Fruit fly (Drosophila melanogaster) whole organism, wandering third instar larva: Measurements from ENCODE around the gene CG11583.

Source experiments
- CrebA ChIP-seq: fragments of 200-800 bp; sonication (Bioruptor generic); optimal IDR thresholded peaks from 2 replicates; lab custom pipeline; 2016; ENCODE audit warnings: missing biosample characterization, mild to moderate bottlenecking, missing genetic modification characterization, borderline replicate concordance
- GATAd ChIP-seq: sonication (Bioruptor generic); optimal IDR thresholded peaks from 2 replicates; lab custom pipeline; 2016; ENCODE audit warnings: missing biosample characterization, missing genetic modification characterization
- Hr78 ChIP-seq: fragments of >200 bp; optimal IDR thresholded peaks from 2 replicates; lab custom pipeline; 2017; ENCODE audit warnings: missing biosample characterization, missing genetic modification characterization
- Jra ChIP-seq: sonication (Bioruptor generic); optimal IDR thresholded peaks from 2 replicates; lab custom pipeline; 2016; ENCODE audit warnings: missing biosample characterization, missing genetic modification characterization
- Myc ChIP-seq: fragments of >200 bp; optimal IDR thresholded peaks from 2 replicates; lab custom pipeline; 2017
- OdsH ChIP-seq: fragments of 200-800 bp; sonication (Bioruptor generic); optimal IDR thresholded peaks from 2 replicates; lab custom pipeline; 2016; ENCODE audit warnings: missing biosample characterization, mild to moderate bottlenecking, missing genetic modification characterization
- Sp1 ChIP-seq: fragments of 200-800 bp; sonication (Bioruptor generic); optimal IDR thresholded peaks from 3 replicates; lab custom pipeline; 2019; ENCODE audit warnings: missing biosample characterization, mild to moderate bottlenecking, missing genetic modification characterization, moderate library complexity
- Vsx2 ChIP-seq: fragments of 200-300, 225-300 bp; sonication (Bioruptor generic); optimal IDR thresholded peaks from 2 replicates; lab custom pipeline; 2018; ENCODE audit warnings: missing biosample characterization, missing genetic modification characterization; ENCODE audit not compliant: partially characterized antibody
- brk ChIP-seq: fragments of 200-800 bp; sonication (Bioruptor generic); optimal IDR thresholded peaks from 2 replicates; lab custom pipeline; 2016; ENCODE audit warnings: missing biosample characterization, mild to moderate bottlenecking, missing genetic modification characterization
- fru ChIP-seq: fragments of 200-800 bp; sonication (Bioruptor generic); optimal IDR thresholded peaks from 3 replicates; lab custom pipeline; 2016; ENCODE audit warnings: missing biosample characterization, mild to moderate bottlenecking, missing genetic modification characterization
- h ChIP-seq: fragments of 200-800 bp; sonication (Bioruptor generic); optimal IDR thresholded peaks from 3 replicates; lab custom pipeline; 2016; ENCODE audit warnings: missing biosample characterization, mild to moderate bottlenecking, missing genetic modification characterization
- jim ChIP-seq: fragments of 175-275, 200-325 bp; sonication (Bioruptor generic); optimal IDR thresholded peaks from 2 replicates; lab custom pipeline; 2016; ENCODE audit warnings: missing biosample characterization, mild to moderate bottlenecking, missing genetic modification characterization
- usp ChIP-seq: fragments of >200 bp; optimal IDR thresholded peaks from 2 replicates; lab custom pipeline; 2017; ENCODE audit warnings: missing biosample characterization, missing genetic modification characterization
- woc ChIP-seq: sonication (Bioruptor generic); optimal IDR thresholded peaks from 2 replicates; lab custom pipeline; 2016; ENCODE audit warnings: missing biosample characterization, mild to moderate bottlenecking, missing genetic modification characterization

DNA sequence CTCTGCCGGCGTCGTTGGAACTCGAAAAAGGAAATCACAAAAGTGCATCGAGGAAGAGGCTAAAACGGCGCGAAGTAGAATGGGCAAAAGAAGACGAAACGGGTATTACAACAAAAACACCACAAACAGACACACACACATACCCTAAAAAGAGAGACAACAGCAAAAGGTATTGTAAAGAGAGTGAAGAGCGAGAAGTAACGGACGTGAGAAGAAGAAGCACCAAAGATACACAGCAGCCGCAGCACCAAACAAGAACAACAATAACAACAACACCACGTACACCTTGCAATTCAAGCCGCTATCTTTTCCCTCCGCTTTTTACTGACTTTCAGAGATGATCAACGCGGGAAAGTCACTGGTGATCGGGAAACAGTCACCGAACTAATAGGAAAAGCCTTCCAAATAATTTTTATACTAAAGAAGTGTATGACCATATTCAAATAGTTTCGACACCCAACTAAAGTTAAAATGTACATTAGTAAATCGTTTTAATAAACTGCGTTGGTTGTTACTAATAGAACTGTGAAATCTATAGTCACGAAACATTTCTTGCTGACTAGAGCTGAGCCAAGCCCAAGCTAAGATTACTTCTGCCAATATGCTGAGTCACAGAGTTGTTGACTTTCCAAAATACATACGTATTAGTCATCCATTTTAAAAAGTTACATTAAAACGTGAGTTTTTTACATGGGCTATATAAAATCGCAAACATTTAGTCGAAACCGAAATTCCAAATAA is 30.3 kb downstream of the CG11583 start:
- TF ChIP-seq h (GFP tag; lab: Kevin White, UChicago) = no peak
- TF ChIP-seq jim (GFP tag; lab: Kevin White, UChicago) = no peak
- no peak for TF ChIP-seq Vsx2
- no peak for TF ChIP-seq CrebA (GFP tag; lab: Kevin White, UChicago)
- no peak for TF ChIP-seq usp (GFP tag; lab: Kevin White, UChicago)
- peak; percentile 50 for TF ChIP-seq Myc
- TF ChIP-seq Sp1 = no peak
- TF ChIP-seq Hr78 (GFP tag; lab: Kevin White, UChicago) = no peak
- no peak for TF ChIP-seq OdsH (GFP tag; lab: Kevin White, UChicago)
- peak; percentile 52 for TF ChIP-seq woc (GFP tag; lab: Kevin White, UChicago)
- no peak for TF ChIP-seq Jra (GFP tag; lab: Kevin White, UChicago)
- TF ChIP-seq fru (GFP tag; lab: Kevin White, UChicago) = peak; percentile 79
- no peak for TF ChIP-seq GATAd (GFP tag; lab: Kevin White, UChicago)
- no peak for TF ChIP-seq brk (GFP tag; lab: Kevin White, UChicago)
